Fruit fly (Drosophila melanogaster) whole organism, adult: ENCODE results near the gene Dbp73D.

Experiments used
- CG11617 ChIP-seq: fragments of 200-800 bp; sonication (Bioruptor generic); optimal IDR thresholded peaks from 2 replicates; lab custom pipeline; 2017; ENCODE audit warnings: mild to moderate bottlenecking, missing biosample characterization, missing genetic modification reagents, missing genetic modification characterization
- CG12768 ChIP-seq: fragments of 200-800 bp; sonication (Bioruptor generic); optimal IDR thresholded peaks from 2 replicates; lab custom pipeline; 2017; ENCODE audit warnings: missing biosample characterization, missing genetic modification characterization, mild to moderate bottlenecking, moderate library complexity, missing genetic modification reagents
- CG14711 ChIP-seq: fragments of 200-800 bp; sonication (Bioruptor generic); optimal IDR thresholded peaks from 2 replicates; lab custom pipeline; 2018; ENCODE audit warnings: missing biosample characterization, mild to moderate bottlenecking, missing genetic modification characterization, moderate library complexity
- CG1620 ChIP-seq: fragments of 200-800 bp; sonication (Bioruptor generic); optimal IDR thresholded peaks from 2 replicates; lab custom pipeline; 2016; ENCODE audit warnings: missing biosample characterization, missing genetic modification characterization
- CG33017 ChIP-seq: fragments of 200-800 bp; sonication (Bioruptor generic); optimal IDR thresholded peaks from 2 replicates; lab custom pipeline; 2018; ENCODE audit warnings: missing biosample characterization, mild to moderate bottlenecking, missing genetic modification characterization, moderate library complexity
- CG5204 ChIP-seq: fragments of 200-800 bp; sonication (Bioruptor generic); optimal IDR thresholded peaks from 2 replicates; lab custom pipeline; 2016; ENCODE audit warnings: missing biosample characterization, missing genetic modification characterization
- CG7045 ChIP-seq: fragments of 200-800 bp; sonication (Bioruptor generic); optimal IDR thresholded peaks from 2 replicates; lab custom pipeline; 2017; ENCODE audit warnings: missing biosample characterization, mild to moderate bottlenecking, missing genetic modification characterization
- CG7101 ChIP-seq: fragments of 200-800 bp; sonication (Bioruptor generic); optimal IDR thresholded peaks from 2 replicates; lab custom pipeline; 2018; ENCODE audit warnings: missing biosample characterization, mild to moderate bottlenecking, missing genetic modification characterization, moderate library complexity
- Clk ChIP-seq: fragments of 200-800 bp; sonication (Bioruptor generic); optimal IDR thresholded peaks from 2 replicates; lab custom pipeline; 2017; ENCODE audit warnings: missing biosample characterization, missing genetic modification characterization
- Crg-1 ChIP-seq: fragments of 200-800 bp; sonication (Bioruptor generic); optimal IDR thresholded peaks from 2 replicates; lab custom pipeline; 2016; ENCODE audit warnings: missing biosample characterization, missing genetic modification characterization
- Hr96 ChIP-seq: fragments of 200-800 bp; sonication (Bioruptor generic); optimal IDR thresholded peaks from 2 replicates; lab custom pipeline; 2016; ENCODE audit warnings: missing biosample characterization, missing genetic modification characterization
- Mnt ChIP-seq: fragments of 200-800 bp; sonication (Bioruptor generic); optimal IDR thresholded peaks from 2 replicates; lab custom pipeline; 2016; ENCODE audit warnings: missing biosample characterization, mild to moderate bottlenecking, missing genetic modification characterization
- bab1 ChIP-seq: fragments of 200-800 bp; sonication (Bioruptor generic); optimal IDR thresholded peaks from 3 replicates; lab custom pipeline; 2019; ENCODE audit warnings: missing biosample characterization, mild to moderate bottlenecking, missing genetic modification characterization, moderate library complexity
- cic ChIP-seq: fragments of 200-800 bp; sonication (Bioruptor generic); optimal IDR thresholded peaks from 2 replicates; lab custom pipeline; 2017; ENCODE audit warnings: missing biosample characterization, mild to moderate bottlenecking, missing genetic modification characterization, moderate library complexity
- cnc ChIP-seq, 2 experiments: fragments of >200 bp; optimal IDR thresholded peaks; 2 replicates each; lab custom pipeline; 2017
- kay ChIP-seq: fragments of 200-800 bp; sonication (Bioruptor generic); peaks from one replicate; lab custom pipeline; 2016; ENCODE audit warnings: missing biosample characterization, missing genetic modification characterization, borderline replicate concordance
- pad ChIP-seq: fragments of 200-800 bp; sonication (Bioruptor generic); optimal IDR thresholded peaks from 3 replicates; lab custom pipeline; 2017; ENCODE audit warnings: missing biosample characterization, missing genetic modification characterization, mild to moderate bottlenecking, moderate library complexity, missing genetic modification reagents
- tj ChIP-seq: fragments of 200-800 bp; sonication (Bioruptor generic); optimal IDR thresholded peaks from 3 replicates; lab custom pipeline; 2017; ENCODE audit warnings: missing biosample characterization, mild to moderate bottlenecking, missing genetic modification characterization, moderate library complexity
- toe ChIP-seq: fragments of 200-800 bp; sonication (Bioruptor generic); optimal IDR thresholded peaks from 2 replicates; lab custom pipeline; 2016; ENCODE audit warnings: missing biosample characterization, missing genetic modification characterization

Dbp73D gene

DNA sequence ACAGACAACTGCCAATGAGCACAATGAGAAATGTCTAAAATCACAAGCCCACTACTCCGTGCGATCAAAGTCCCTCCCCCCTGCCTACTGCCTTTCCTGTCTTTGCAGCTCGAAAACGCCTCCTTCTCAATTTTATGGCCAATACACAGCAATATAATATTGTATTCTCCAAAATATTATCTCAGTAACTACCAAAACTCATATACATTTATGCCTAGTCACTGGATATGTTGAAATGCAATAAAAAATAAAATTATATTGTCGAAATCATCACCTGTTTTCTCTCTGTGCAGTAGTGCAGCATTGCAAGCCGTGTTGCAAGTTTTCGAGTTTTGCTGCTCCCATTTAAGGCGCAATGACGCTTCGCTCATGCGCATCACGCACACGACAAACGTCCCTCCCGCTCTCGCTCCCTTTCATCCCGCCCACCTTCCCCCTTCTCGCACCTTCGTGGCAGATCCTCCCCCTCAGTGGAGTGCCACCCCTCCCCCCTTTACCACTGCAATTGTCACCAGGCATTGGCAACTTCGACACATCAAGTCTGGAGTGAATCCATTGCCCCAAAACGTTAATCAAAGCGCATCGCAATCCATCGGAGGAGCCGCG is 28.0 kb upstream of the Dbp73D start:
- TF ChIP-seq Crg-1 (no peak), CG7045 (no peak), CG7101 (no peak), CG33017 (tag; lab: Kevin White, UChicago) (no peak), kay (GFP tag; lab: Kevin White, UChicago) (no peak), toe (GFP tag; lab: Kevin White, UChicago) (no peak), Clk (GFP tag; lab: Kevin White, UChicago) (no peak), Hr96 (no peak), CG1620 (GFP tag; lab: Kevin White, UChicago) (no peak), tj (GFP tag; lab: Kevin White, UChicago) (no peak), Mnt (GFP tag; lab: Kevin White, UChicago) (no peak), CG11617 (GFP tag; lab: Kevin White, UChicago) (no peak), CG14711 (tag; lab: Kevin White, UChicago) (no peak)

DNA sequence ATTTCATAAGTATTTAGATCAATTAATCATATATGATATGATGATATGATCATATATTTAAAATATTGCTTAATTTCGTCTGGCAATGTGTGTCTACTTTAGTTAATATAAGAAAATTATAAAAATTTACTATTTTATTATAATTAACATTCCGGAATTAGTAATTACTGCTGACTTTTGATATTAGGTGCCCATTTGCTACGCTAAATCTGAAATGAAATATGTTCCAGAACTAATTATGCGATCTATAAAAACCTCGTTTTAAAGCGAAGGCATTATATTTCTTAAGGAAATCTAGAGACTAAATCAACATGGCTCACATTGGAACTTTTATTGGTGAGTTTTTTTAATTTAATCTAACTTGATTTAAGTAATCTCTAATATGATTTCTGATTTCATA is 24.6 kb upstream of the Dbp73D start, which contains the start of gene CG42852:
Gene CG42852 (plus strand): TSS at position 301 of the 400 bp plus-strand sequence.
- TF ChIP-seq CG5204 (GFP tag; lab: Kevin White, UChicago) (no peak), CG11617 (GFP tag; lab: Kevin White, UChicago) (no peak), CG14711 (tag; lab: Kevin White, UChicago) (no peak), CG1620 (GFP tag; lab: Kevin White, UChicago) (no peak), CG33017 (tag; lab: Kevin White, UChicago) (no peak), CG12768 (GFP tag; lab: Kevin White, UChicago) (no peak), cnc (optimal IDR thresholded peaks at IDR 0.05; lab: Kevin White, UChicago) (no peak), Mnt (GFP tag; lab: Kevin White, UChicago) (no peak), Crg-1 (no peak), bab1 (GFP tag; lab: Kevin White, UChicago) (no peak), Hr96 (no peak), pad (GFP tag; lab: Kevin White, UChicago) (no peak)

DNA sequence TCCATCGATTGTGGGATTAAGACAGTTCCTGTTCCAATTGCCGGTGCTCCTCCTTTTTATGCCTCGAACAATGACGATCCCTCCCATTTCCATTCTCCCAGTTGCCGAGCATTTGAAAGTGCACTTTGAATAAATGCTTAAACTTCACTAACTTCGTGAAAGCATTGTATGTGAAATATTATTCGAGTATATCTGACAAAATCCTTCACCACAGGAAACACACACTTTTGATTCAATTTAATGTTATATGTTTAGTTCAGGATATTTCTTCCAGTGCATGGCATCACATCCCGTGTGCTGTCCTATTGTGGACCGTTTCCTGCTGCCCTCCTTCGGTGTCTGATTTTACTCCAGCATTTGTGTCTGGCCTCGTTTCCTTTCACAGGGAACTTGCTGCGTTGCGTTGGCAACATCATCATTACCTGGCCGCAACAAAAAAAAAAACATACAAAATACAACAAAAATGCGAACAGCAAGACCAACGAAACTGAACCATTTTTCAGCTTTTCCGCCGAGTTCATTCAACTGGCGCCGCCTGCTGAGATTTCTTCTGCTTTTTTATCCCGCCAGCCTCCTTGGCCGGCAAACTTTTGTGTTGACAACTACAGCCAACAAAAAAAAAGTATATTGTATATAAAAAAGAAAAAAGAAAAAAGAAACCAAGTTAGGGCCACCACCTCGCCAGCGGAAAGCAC is 21.9 kb upstream of the Dbp73D start:
- no peak for TF ChIP-seq pad (GFP tag; lab: Kevin White, UChicago)
- no peak for TF ChIP-seq CG1620 (GFP tag; lab: Kevin White, UChicago)
- no peak for TF ChIP-seq CG14711 (tag; lab: Kevin White, UChicago)
- no peak for TF ChIP-seq cic
- TF ChIP-seq CG7045 = no peak
- no peak for TF ChIP-seq toe (GFP tag; lab: Kevin White, UChicago)
- TF ChIP-seq CG33017 (tag; lab: Kevin White, UChicago) = no peak
- no peak for TF ChIP-seq Clk (GFP tag; lab: Kevin White, UChicago)

DNA sequence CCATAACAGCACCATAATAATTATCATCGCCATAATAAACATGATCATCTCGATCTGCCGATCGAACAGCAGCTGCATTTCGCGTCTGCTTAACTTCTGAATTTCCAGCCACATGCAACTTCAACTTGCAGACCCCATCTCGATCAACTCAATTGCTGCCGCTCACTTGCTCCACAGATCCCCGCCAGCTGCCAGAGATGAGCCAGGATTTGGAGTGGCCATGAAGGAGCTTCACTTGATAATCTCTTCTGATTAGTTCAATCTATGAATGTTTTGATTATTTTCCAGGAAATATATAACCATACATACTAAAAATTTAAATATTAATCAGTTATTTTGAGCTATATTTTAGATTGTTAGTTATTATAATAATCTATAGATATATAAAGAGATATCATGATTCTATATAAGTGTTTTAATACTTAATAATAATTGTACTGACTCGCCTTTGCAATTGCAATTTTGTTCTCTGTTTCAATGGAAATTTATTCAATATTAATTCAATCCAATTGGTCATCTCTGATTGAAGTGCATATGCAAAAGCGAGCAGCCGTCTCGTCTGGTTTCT is 21.0 kb upstream of the Dbp73D start:
- TF ChIP-seq Hr96 = no peak
- no peak for TF ChIP-seq CG12768 (GFP tag; lab: Kevin White, UChicago)
- TF ChIP-seq cnc (optimal IDR thresholded peaks at IDR 0.05; lab: Kevin White, UChicago) = no peak
- no peak for TF ChIP-seq CG11617 (GFP tag; lab: Kevin White, UChicago)
- no peak for TF ChIP-seq CG7045
- TF ChIP-seq CG1620 (GFP tag; lab: Kevin White, UChicago) = no peak
- TF ChIP-seq tj (GFP tag; lab: Kevin White, UChicago) = no peak
- no peak for TF ChIP-seq toe (GFP tag; lab: Kevin White, UChicago)
- no peak for TF ChIP-seq bab1 (GFP tag; lab: Kevin White, UChicago)
- TF ChIP-seq CG14711 (tag; lab: Kevin White, UChicago) = no peak
- TF ChIP-seq pad (GFP tag; lab: Kevin White, UChicago) = no peak
- no peak for TF ChIP-seq CG5204 (GFP tag; lab: Kevin White, UChicago)

DNA sequence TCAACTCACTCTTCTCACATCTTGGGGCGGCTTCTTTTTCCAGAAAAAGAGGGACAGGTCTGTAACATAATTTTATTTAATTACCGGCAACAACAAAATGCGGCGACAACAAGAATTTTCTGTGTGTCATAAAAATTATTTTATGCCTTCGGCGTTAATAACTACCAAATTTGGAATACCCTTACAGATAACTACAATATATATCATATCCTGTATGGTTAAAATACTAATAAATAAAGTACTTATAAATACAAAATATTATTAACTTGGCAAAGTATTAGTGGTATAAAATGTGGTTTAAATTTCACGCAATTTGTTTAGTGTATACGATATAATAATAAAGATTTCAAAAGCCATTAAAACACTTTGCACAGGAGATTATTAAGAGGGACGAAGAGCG is 20.1 kb upstream of the Dbp73D start:
- TF ChIP-seq tj (GFP tag; lab: Kevin White, UChicago) (peak; percentile 53), kay (GFP tag; lab: Kevin White, UChicago) (no peak)

DNA sequence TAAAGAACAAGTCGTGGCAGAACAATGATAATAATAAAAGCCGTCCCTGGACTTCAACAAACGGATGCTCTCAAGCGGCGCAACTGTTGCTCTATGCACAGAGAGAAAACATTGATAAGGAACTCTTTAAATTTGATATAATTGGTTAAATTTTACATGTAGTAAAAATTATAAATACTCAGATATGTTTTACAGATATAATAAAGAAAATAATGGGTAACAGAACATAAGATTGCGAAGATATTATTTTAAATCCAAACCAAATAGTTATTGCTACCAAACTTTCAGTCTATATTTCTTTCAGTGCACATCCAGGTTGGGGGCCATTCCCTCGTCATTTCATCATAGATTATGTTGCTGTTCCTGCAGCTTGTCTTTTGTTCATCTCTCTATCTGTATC is 19.1 kb upstream of the Dbp73D start:
- no peak for TF ChIP-seq CG7045
- TF ChIP-seq CG1620 (GFP tag; lab: Kevin White, UChicago) = no peak
- no peak for TF ChIP-seq tj (GFP tag; lab: Kevin White, UChicago)
- no peak for TF ChIP-seq Hr96
- no peak for TF ChIP-seq bab1 (GFP tag; lab: Kevin White, UChicago)
- no peak for TF ChIP-seq CG11617 (GFP tag; lab: Kevin White, UChicago)
- no peak for TF ChIP-seq CG5204 (GFP tag; lab: Kevin White, UChicago)
- no peak for TF ChIP-seq cic
- no peak for TF ChIP-seq Crg-1
- TF ChIP-seq CG12768 (GFP tag; lab: Kevin White, UChicago) = no peak
- no peak for TF ChIP-seq kay (GFP tag; lab: Kevin White, UChicago)
- TF ChIP-seq cnc (optimal IDR thresholded peaks at IDR 0.05; lab: Kevin White, UChicago) = no peak
- TF ChIP-seq CG33017 (tag; lab: Kevin White, UChicago) = no peak
- TF ChIP-seq CG7101 = no peak
